Fruit fly (Drosophila melanogaster) whole organism, wandering third instar larva: ENCODE results near the gene Trf.

ENCODE experiments used
- Abd-B ChIP-seq: fragments of >200 bp; optimal IDR thresholded peaks from 2 replicates; lab custom pipeline; 2017; ENCODE audit warnings: missing biosample characterization, missing genetic modification characterization
- CG32264 ChIP-seq: fragments of 200-800 bp; sonication (Bioruptor generic); optimal IDR thresholded peaks from 2 replicates; lab custom pipeline; 2016; ENCODE audit warnings: missing biosample characterization, missing genetic modification characterization
- CG9705 ChIP-seq: fragments of 200-800 bp; sonication (Bioruptor generic); optimal IDR thresholded peaks from 2 replicates; lab custom pipeline; 2018; ENCODE audit warnings: missing biosample characterization, mild to moderate bottlenecking, missing genetic modification characterization
- CrebA ChIP-seq: fragments of 200-800 bp; sonication (Bioruptor generic); optimal IDR thresholded peaks from 2 replicates; lab custom pipeline; 2016; ENCODE audit warnings: missing biosample characterization, mild to moderate bottlenecking, missing genetic modification characterization, borderline replicate concordance
- Dfd ChIP-seq: fragments of >200 bp; optimal IDR thresholded peaks from 2 replicates; lab custom pipeline; 2017; ENCODE audit warnings: missing biosample characterization, missing genetic modification characterization
- Dif ChIP-seq: fragments of 200-275, 200-300 bp; sonication (Bioruptor generic); optimal IDR thresholded peaks from 2 replicates; lab custom pipeline; 2018; ENCODE audit warnings: missing biosample characterization, missing genetic modification characterization; ENCODE audit not compliant: partially characterized antibody
- GATAd ChIP-seq: sonication (Bioruptor generic); optimal IDR thresholded peaks from 2 replicates; lab custom pipeline; 2016; ENCODE audit warnings: missing biosample characterization, missing genetic modification characterization
- HLH106 ChIP-seq: fragments of 200-800 bp; optimal IDR thresholded peaks from 3 replicates; lab custom pipeline; 2019; ENCODE audit warnings: missing biosample characterization, mild to moderate bottlenecking, missing genetic modification characterization, moderate library complexity
- Hnf4 ChIP-seq: fragments of 200-800 bp; sonication (Bioruptor generic); optimal IDR thresholded peaks from 2 replicates; lab custom pipeline; 2016; ENCODE audit warnings: missing biosample characterization, mild to moderate bottlenecking, missing genetic modification characterization
- Hr78 ChIP-seq: fragments of >200 bp; optimal IDR thresholded peaks from 2 replicates; lab custom pipeline; 2017; ENCODE audit warnings: missing biosample characterization, missing genetic modification characterization
- Hr83 ChIP-seq: fragments of 200-300 bp; sonication (Bioruptor generic); optimal IDR thresholded peaks from 2 replicates; lab custom pipeline; 2016; ENCODE audit warnings: missing biosample characterization, mild to moderate bottlenecking, missing genetic modification characterization, moderate library complexity; ENCODE audit not compliant: poor library complexity, severe bottlenecking
- Jra ChIP-seq: sonication (Bioruptor generic); optimal IDR thresholded peaks from 2 replicates; lab custom pipeline; 2016; ENCODE audit warnings: missing biosample characterization, missing genetic modification characterization
- Mio ChIP-seq: sonication (Bioruptor generic); optimal IDR thresholded peaks from 2 replicates; lab custom pipeline; 2016; ENCODE audit warnings: missing biosample characterization, missing genetic modification characterization
- Myc ChIP-seq: fragments of >200 bp; optimal IDR thresholded peaks from 2 replicates; lab custom pipeline; 2017
- OdsH ChIP-seq: fragments of 200-800 bp; sonication (Bioruptor generic); optimal IDR thresholded peaks from 2 replicates; lab custom pipeline; 2016; ENCODE audit warnings: missing biosample characterization, mild to moderate bottlenecking, missing genetic modification characterization
- Rel ChIP-seq, 2 experiments: fragments of 200-800 bp; sonication (Bioruptor generic) in 1 of 2; optimal IDR thresholded peaks; 2 replicates in 1 of 2; 3 replicates in 1 of 2; lab custom pipeline; 2016 to 2019; ENCODE audit warnings: mild to moderate bottlenecking in 2 of 2, missing biosample characterization in 2 of 2, missing genetic modification characterization in 2 of 2, moderate library complexity in 1 of 2
- Sp1 ChIP-seq: fragments of 200-800 bp; sonication (Bioruptor generic); optimal IDR thresholded peaks from 3 replicates; lab custom pipeline; 2019; ENCODE audit warnings: missing biosample characterization, mild to moderate bottlenecking, missing genetic modification characterization, moderate library complexity
- Vsx2 ChIP-seq: fragments of 200-300, 225-300 bp; sonication (Bioruptor generic); optimal IDR thresholded peaks from 2 replicates; lab custom pipeline; 2018; ENCODE audit warnings: missing biosample characterization, missing genetic modification characterization; ENCODE audit not compliant: partially characterized antibody
- br ChIP-seq: fragments of 200-800 bp; sonication (Bioruptor generic); optimal IDR thresholded peaks from 2 replicates; lab custom pipeline; 2016; ENCODE audit warnings: missing biosample characterization, missing genetic modification characterization
- brk ChIP-seq: fragments of 200-800 bp; sonication (Bioruptor generic); optimal IDR thresholded peaks from 2 replicates; lab custom pipeline; 2016; ENCODE audit warnings: missing biosample characterization, mild to moderate bottlenecking, missing genetic modification characterization
- dl ChIP-seq, 2 experiments: fragments of 175-275, 200-275 bp in 1 of 2; fragments of 200-275 bp in 1 of 2; sonication (Bioruptor generic); optimal IDR thresholded peaks; lab custom pipeline; 2018; ENCODE audit warnings: mild to moderate bottlenecking in 2 of 2, missing biosample characterization in 2 of 2, missing genetic modification characterization in 2 of 2, moderate library complexity in 2 of 2; ENCODE audit not compliant: partially characterized antibody in 2 of 2, insufficient read depth in 1 of 2
- dmrt93B ChIP-seq: fragments of 200-800 bp; sonication (Bioruptor generic); optimal IDR thresholded peaks from 2 replicates; lab custom pipeline; 2018; ENCODE audit warnings: missing biosample characterization, mild to moderate bottlenecking, missing genetic modification characterization
- dsf ChIP-seq: sonication (Bioruptor generic); optimal IDR thresholded peaks from 2 replicates; lab custom pipeline; 2016; ENCODE audit warnings: missing biosample characterization, missing genetic modification characterization, borderline replicate concordance
- ey ChIP-seq: fragments of 200-800 bp; sonication (Bioruptor generic); optimal IDR thresholded peaks from 2 replicates; lab custom pipeline; 2016; ENCODE audit warnings: missing biosample characterization, missing genetic modification characterization
- foxo ChIP-seq, 2 experiments: fragments of 200-800 bp; sonication (Bioruptor generic); optimal IDR thresholded peaks; 2 replicates in 1 of 2; 3 replicates in 1 of 2; lab custom pipeline; 2016 to 2017; ENCODE audit warnings: missing biosample characterization in 2 of 2, missing genetic modification characterization in 2 of 2
- h ChIP-seq: fragments of 200-800 bp; sonication (Bioruptor generic); optimal IDR thresholded peaks from 3 replicates; lab custom pipeline; 2016; ENCODE audit warnings: missing biosample characterization, mild to moderate bottlenecking, missing genetic modification characterization
- jim ChIP-seq: fragments of 175-275, 200-325 bp; sonication (Bioruptor generic); optimal IDR thresholded peaks from 2 replicates; lab custom pipeline; 2016; ENCODE audit warnings: missing biosample characterization, mild to moderate bottlenecking, missing genetic modification characterization
- lola ChIP-seq: fragments of >200 bp; optimal IDR thresholded peaks from 2 replicates; lab custom pipeline; 2017; ENCODE audit warnings: missing biosample characterization, missing genetic modification characterization
- pan ChIP-seq: fragments of >200 bp; optimal IDR thresholded peaks from 2 replicates; lab custom pipeline; 2017
- psq ChIP-seq: fragments of 200-800 bp; sonication (Bioruptor generic); optimal IDR thresholded peaks from 3 replicates; lab custom pipeline; 2017; ENCODE audit warnings: missing biosample characterization, mild to moderate bottlenecking, missing genetic modification characterization, moderate library complexity
- rgr ChIP-seq: fragments of 200-800 bp; sonication (Bioruptor generic); optimal IDR thresholded peaks from 3 replicates; lab custom pipeline; 2016; ENCODE audit warnings: missing biosample characterization, mild to moderate bottlenecking, missing genetic modification characterization
- sage ChIP-seq: fragments of 200-800 bp; sonication (Bioruptor generic); optimal IDR thresholded peaks from 2 replicates; lab custom pipeline; 2016; ENCODE audit warnings: missing biosample characterization, mild to moderate bottlenecking, missing genetic modification characterization
- sv ChIP-seq: fragments of 200-800 bp; sonication (Bioruptor generic); optimal IDR thresholded peaks from 3 replicates; lab custom pipeline; 2016; ENCODE audit warnings: missing biosample characterization, missing genetic modification characterization
- tai ChIP-seq: sonication (Bioruptor generic); optimal IDR thresholded peaks from 2 replicates; lab custom pipeline; 2016; ENCODE audit warnings: missing biosample characterization, missing genetic modification characterization
- usp ChIP-seq: fragments of >200 bp; optimal IDR thresholded peaks from 2 replicates; lab custom pipeline; 2017; ENCODE audit warnings: missing biosample characterization, missing genetic modification characterization

The Trf gene

dm6 chr2L:8071112-8071976 is 1.4 kb upstream of the Trf start, which contains the start of gene poe:
TSS of gene poe (minus strand) at chr2L:8071624.
- TF ChIP-seq dl (GFP tag; optimal IDR thresholded peaks at IDR 0.05; lab: Kevin White, UChicago; ENCODE audit: insufficient read depth in 1 of 2, partially characterized antibody in 2 of 2) (no peak), h (GFP tag; lab: Kevin White, UChicago) (no peak), dmrt93B (GFP tag; lab: Kevin White, UChicago) (no peak), HLH106 (tag; lab: Kevin White, UChicago) (no peak), GATAd (GFP tag; lab: Kevin White, UChicago) (no peak), Rel (GFP tag; optimal IDR thresholded peaks at IDR 0.05; lab: Kevin White, UChicago) (no peak), Rel (tag; optimal IDR thresholded peaks at IDR 0.05; lab: Kevin White, UChicago) (peak; percentile 78), Vsx2 (no peak), CG9705 (GFP tag; lab: Kevin White, UChicago) (no peak), sage (no peak), Dfd (GFP tag; lab: Kevin White, UChicago) (no peak), Dif (GFP tag; lab: Kevin White, UChicago) (no peak), foxo (GFP tag; optimal IDR thresholded peaks at IDR 0.05; lab: Kevin White, UChicago) (no peak), dsf (GFP tag; lab: Kevin White, UChicago) (no peak), CG32264 (no peak), Hr83 (peak; percentile 68), brk (no peak), Hr78 (no peak), ey (GFP tag; lab: Kevin White, UChicago) (no peak), br (GFP tag; lab: Kevin White, UChicago) (no peak), Sp1 (GFP tag; lab: Kevin White, UChicago) (peak; percentile 62)

- TF ChIP-seq ey (GFP tag; lab: Kevin White, UChicago) (peak; percentile 5), Hr78 (no peak), usp (GFP tag; lab: Kevin White, UChicago) (no peak), rgr (GFP tag; lab: Kevin White, UChicago) (no peak), Myc (no peak)
These were observed 8.0 kb downstream of the Trf start for dm6 chr2L:8080645-8081044.

- no peak for TF ChIP-seq Hr83
- peak in 1 of 2 experiments; percentile 76 for TF ChIP-seq foxo (GFP tag; optimal IDR thresholded peaks at IDR 0.05; lab: Kevin White, UChicago)
- TF ChIP-seq Hnf4 (GFP tag; lab: Kevin White, UChicago) = peak; percentile 33
- TF ChIP-seq Vsx2 = peak; percentile 60
- peak; percentile 82 for TF ChIP-seq rgr (GFP tag; lab: Kevin White, UChicago)
- TF ChIP-seq sv (GFP tag; lab: Kevin White, UChicago) = peak; percentile 23
- no peak for TF ChIP-seq Mio (GFP tag; lab: Kevin White, UChicago)
- peak; percentile 64 for TF ChIP-seq psq (GFP tag; lab: Kevin White, UChicago)
- TF ChIP-seq sage = no peak
- peak; percentile 1 for TF ChIP-seq ey (GFP tag; lab: Kevin White, UChicago)
- TF ChIP-seq Sp1 (GFP tag; lab: Kevin White, UChicago) = peak; percentile 77
- peak; percentile 71 for TF ChIP-seq OdsH (GFP tag; lab: Kevin White, UChicago)
- TF ChIP-seq, all 38 proteins: peak for 9
These were observed 9.2 kb downstream of the Trf start for dm6 chr2L:8081640-8082485.

dm6 chr2L:8082692-8083412 is 10.2 kb downstream of the Trf start, which contains the start of gene Mcr:
TSS of gene Mcr (minus strand) at chr2L:8082982.
- TF ChIP-seq HLH106 (tag; lab: Kevin White, UChicago) (peak; percentile 19), CG9705 (GFP tag; lab: Kevin White, UChicago) (no peak), Rel (GFP tag; optimal IDR thresholded peaks at IDR 0.05; lab: Kevin White, UChicago) (no peak), Rel (tag; optimal IDR thresholded peaks at IDR 0.05; lab: Kevin White, UChicago) (peak; percentile 3), tai (no peak), Abd-B (GFP tag; lab: Kevin White, UChicago) (no peak), OdsH (GFP tag; lab: Kevin White, UChicago) (no peak), jim (GFP tag; lab: Kevin White, UChicago) (peak; percentile 5), Vsx2 (peak; percentile 32), Myc (no peak), pan (lab: Kevin White, UChicago) (no peak), ey (GFP tag; lab: Kevin White, UChicago) (no peak), Hr83 (peak; percentile 64), Dif (GFP tag; lab: Kevin White, UChicago) (peak; percentile 23), lola (GFP tag; lab: Kevin White, UChicago) (no peak), sv (GFP tag; lab: Kevin White, UChicago) (peak; percentile 38), br (GFP tag; lab: Kevin White, UChicago) (no peak), foxo (GFP tag; optimal IDR thresholded peaks at IDR 0.05; lab: Kevin White, UChicago) (peak in 1 of 2 experiments; percentile 46), usp (GFP tag; lab: Kevin White, UChicago) (no peak), dmrt93B (GFP tag; lab: Kevin White, UChicago) (no peak), Hnf4 (GFP tag; lab: Kevin White, UChicago) (peak; percentile 44), Mio (GFP tag; lab: Kevin White, UChicago) (no peak), sage (peak; percentile 35), h (GFP tag; lab: Kevin White, UChicago) (no peak), Jra (GFP tag; lab: Kevin White, UChicago) (no peak), CrebA (no peak)
